Worm (Caenorhabditis elegans) whole organism, early embryonic: ENCODE measurements around the gene K05F6.14.
"Not testable (repeated sequence)": the region's sequence is repeated elsewhere in the genome, so short reads cannot be mapped to it uniquely, and the experiment has no call there.

Experiments used
- B0310.2 ChIP-seq: sonication (generic microtip); optimal IDR thresholded peaks from 2 replicates; lab custom pipeline; 2016; ENCODE audit warnings: mild to moderate bottlenecking, missing genetic modification characterization, missing compliant biosample characterization
- F13C5.2 ChIP-seq: sonication (generic microtip); optimal IDR thresholded peaks from 2 replicates; lab custom pipeline; 2017; ENCODE audit warnings: mild to moderate bottlenecking, missing genetic modification characterization, inconsistent platforms, missing compliant biosample characterization
- aly-1 ChIP-seq: sonication (generic microtip); optimal IDR thresholded peaks from 2 replicates; lab custom pipeline; 2016; ENCODE audit warnings: missing genetic modification characterization, missing compliant biosample characterization
- ama-1 ChIP-seq: fragments of 150-350 bp; optimal IDR thresholded peaks from 2 replicates; lab custom pipeline; 2014
- ceh-13 ChIP-seq: fragments of 200-800 bp; sonication (Bioruptor generic); optimal IDR thresholded peaks from 2 replicates; lab custom pipeline; 2018; ENCODE audit warnings: mild to moderate bottlenecking, missing genetic modification characterization, missing compliant biosample characterization
- ceh-36 ChIP-seq: sonication (generic microtip); optimal IDR thresholded peaks from 2 replicates; lab custom pipeline; 2016; ENCODE audit warnings: missing genetic modification characterization, inconsistent platforms, missing compliant biosample characterization
- ets-7 ChIP-seq: sonication (generic microtip); optimal IDR thresholded peaks from 2 replicates; lab custom pipeline; 2016; ENCODE audit warnings: missing genotype, missing genetic modification characterization, missing compliant biosample characterization
- flt-1 ChIP-seq: fragments of 200-800 bp; sonication (Bioruptor generic); IDR thresholded peaks from 2 replicates; pipeline ENCODE4 v1.3.6; 2022; ENCODE audit warnings: missing genetic modification characterization, missing compliant biosample characterization
- hmbx-1 ChIP-seq: sonication (generic microtip); optimal IDR thresholded peaks from 2 replicates; lab custom pipeline; 2016; ENCODE audit warnings: mild to moderate bottlenecking, missing genetic modification characterization, missing compliant biosample characterization
- hmg-4 ChIP-seq: fragments of 200-800 bp; sonication (Bioruptor generic); optimal IDR thresholded peaks from 2 replicates; lab custom pipeline; 2018; ENCODE audit warnings: mild to moderate bottlenecking, missing genetic modification characterization, missing compliant biosample characterization
- hnd-1 ChIP-seq: sonication (generic microtip); optimal IDR thresholded peaks from 2 replicates; lab custom pipeline; 2016; ENCODE audit warnings: missing genetic modification characterization, missing compliant biosample characterization
- pes-1 ChIP-seq: fragments of 200-800 bp; sonication (Bioruptor generic); IDR thresholded peaks from 2 replicates; pipeline ENCODE4 v1.3.6; 2022; ENCODE audit warnings: missing genetic modification reagents, missing genetic modification characterization, missing compliant biosample characterization
- scrt-1 ChIP-seq: fragments of 200-800 bp; sonication (Bioruptor generic); IDR thresholded peaks from 2 replicates; pipeline ENCODE4 v1.3.6; 2022; ENCODE audit warnings: missing genetic modification characterization, missing compliant biosample characterization
- sea-1 ChIP-seq: fragments of 200-800 bp; sonication (Bioruptor generic); conservative IDR thresholded peaks from 2 replicates; pipeline ENCODE4 v1.3.6; 2022; ENCODE audit warnings: missing genetic modification characterization, missing compliant biosample characterization
- tbx-11 ChIP-seq: fragments of 200-800 bp; sonication (Bioruptor generic); IDR thresholded peaks from 2 replicates; pipeline ENCODE4 v1.3.6; 2022; ENCODE audit warnings: missing genetic modification characterization, missing compliant biosample characterization
- tbx-37 ChIP-seq: fragments of 200-800 bp; sonication (Bioruptor generic); conservative IDR thresholded peaks from 2 replicates; pipeline ENCODE4 v1.3.6; 2022; ENCODE audit warnings: missing genetic modification reagents, missing genetic modification characterization, missing compliant biosample characterization
- tra-4 ChIP-seq: sonication (generic microtip); optimal IDR thresholded peaks from 2 replicates; lab custom pipeline; 2017; ENCODE audit warnings: missing genetic modification characterization, missing compliant biosample characterization

K05F6.14 gene

DNA sequence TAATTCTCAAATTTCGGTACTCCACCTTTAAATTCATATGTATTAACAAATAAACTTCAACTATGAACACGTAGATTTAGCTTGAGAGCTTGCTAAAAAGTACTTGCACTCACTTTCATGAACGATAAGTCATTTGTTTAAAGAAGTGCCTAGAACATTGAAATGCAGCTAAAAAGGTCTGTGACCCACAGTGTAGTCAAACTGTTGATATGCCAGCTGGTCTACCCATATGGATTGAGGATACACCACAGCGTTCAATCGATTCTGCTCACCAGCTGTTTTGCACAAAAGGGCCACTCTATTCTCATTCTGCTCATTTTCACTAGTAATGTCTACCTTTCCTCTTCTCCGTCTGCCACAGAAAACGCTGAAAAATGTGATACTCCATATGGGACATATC, 26.0 kb upstream of the K05F6.14 start, which contains the start of gene fbxb-43:
fbxb-43 (plus strand) TSS at position 301 of the 400 bp plus-strand sequence.
- TF ChIP-seq ceh-13 (GFP tag; lab: Kevin White, UChicago) (no peak), hmg-4 (no peak), sea-1 (GFP tag; lab: Robert Waterston, UW) (no peak), hnd-1 (tag; lab: Kevin White, UChicago) (no peak), flt-1 (no peak), B0310.2 (tag; lab: Kevin White, UChicago) (no peak), scrt-1 (no peak), pes-1 (GFP tag; lab: Robert Waterston, UW) (no peak), aly-1 (tag; lab: Kevin White, UChicago) (no peak), ceh-36 (tag; lab: Kevin White, UChicago) (no peak), ama-1 (lab: Kevin White, UChicago) (no peak), ets-7 (tag; lab: Kevin White, UChicago) (no peak), tra-4 (tag; lab: Kevin White, UChicago) (no peak), F13C5.2 (no peak), hmbx-1 (tag; lab: Kevin White, UChicago) (no peak), tbx-37 (no peak), tbx-11 (GFP tag; lab: Robert Waterston, UW) (no peak)

DNA sequence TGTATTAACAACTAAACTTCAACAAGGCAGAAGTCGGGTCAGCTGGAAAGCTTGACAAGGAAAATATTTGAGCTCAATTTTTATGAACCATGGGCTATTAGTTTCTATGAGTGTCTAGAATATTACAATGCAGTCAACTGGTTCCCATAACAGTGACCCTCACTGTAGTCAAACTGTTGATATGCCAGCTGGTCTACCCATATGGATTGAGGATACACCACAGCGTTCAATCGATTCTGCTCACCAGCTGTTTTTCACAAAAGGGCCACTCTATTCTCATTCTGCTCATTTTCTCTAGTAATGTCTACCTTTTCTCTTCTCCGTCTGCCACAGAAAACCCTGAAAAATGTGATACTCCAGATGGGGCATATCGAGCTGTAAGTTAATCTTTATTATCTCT, 24.6 kb upstream of the K05F6.14 start, which contains the start of gene fbxb-42:
fbxb-42 (plus strand) TSS at position 301 of the 400 bp plus-strand sequence.
- no peak for TF ChIP-seq hmbx-1 (tag; lab: Kevin White, UChicago)
- no peak for TF ChIP-seq F13C5.2
- TF ChIP-seq flt-1 = no peak
- no peak for TF ChIP-seq ets-7 (tag; lab: Kevin White, UChicago)
- TF ChIP-seq pes-1 (GFP tag; lab: Robert Waterston, UW) = no peak
- no peak for TF ChIP-seq tbx-37
- TF ChIP-seq B0310.2 (tag; lab: Kevin White, UChicago) = no peak
- no peak for TF ChIP-seq tbx-11 (GFP tag; lab: Robert Waterston, UW)
- TF ChIP-seq ama-1 (lab: Kevin White, UChicago) = no peak
- TF ChIP-seq aly-1 (tag; lab: Kevin White, UChicago) = no peak
- no peak for TF ChIP-seq ceh-36 (tag; lab: Kevin White, UChicago)
- no peak for TF ChIP-seq scrt-1
- TF ChIP-seq tra-4 (tag; lab: Kevin White, UChicago) = no peak
- TF ChIP-seq sea-1 (GFP tag; lab: Robert Waterston, UW) = no peak
- no peak for TF ChIP-seq hmg-4
- no peak for TF ChIP-seq ceh-13 (GFP tag; lab: Kevin White, UChicago)
- TF ChIP-seq hnd-1 (tag; lab: Kevin White, UChicago) = no peak

DNA sequence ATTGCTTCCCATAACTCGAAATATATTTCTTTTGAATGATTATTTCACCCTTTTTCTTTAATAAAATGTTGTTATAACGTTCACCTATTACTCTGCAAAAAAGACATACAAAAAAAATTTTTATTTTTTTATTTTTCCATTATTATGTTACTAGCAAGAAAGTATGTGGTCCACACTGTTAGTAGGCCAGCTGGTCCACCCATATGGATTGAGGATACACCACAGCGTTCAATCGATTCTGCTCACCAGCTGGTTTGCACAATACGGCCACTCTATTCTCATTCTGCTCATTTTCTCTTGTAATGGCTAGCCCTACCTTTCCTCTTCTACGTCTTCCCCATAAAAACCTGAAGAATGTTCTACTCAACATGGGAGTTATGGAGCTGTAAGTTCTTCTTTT, 23.4 kb upstream of the K05F6.14 start, which contains the start of gene fbxb-44:
fbxb-44 (plus strand) TSS at position 301 of the 400 bp plus-strand sequence.
- TF ChIP-seq ama-1 (lab: Kevin White, UChicago) (no peak), sea-1 (GFP tag; lab: Robert Waterston, UW) (no peak), ceh-36 (tag; lab: Kevin White, UChicago) (no peak), aly-1 (tag; lab: Kevin White, UChicago) (no peak), hmg-4 (no peak), pes-1 (GFP tag; lab: Robert Waterston, UW) (no peak), tbx-37 (no peak), tra-4 (tag; lab: Kevin White, UChicago) (no peak), ceh-13 (GFP tag; lab: Kevin White, UChicago) (no peak)

DNA sequence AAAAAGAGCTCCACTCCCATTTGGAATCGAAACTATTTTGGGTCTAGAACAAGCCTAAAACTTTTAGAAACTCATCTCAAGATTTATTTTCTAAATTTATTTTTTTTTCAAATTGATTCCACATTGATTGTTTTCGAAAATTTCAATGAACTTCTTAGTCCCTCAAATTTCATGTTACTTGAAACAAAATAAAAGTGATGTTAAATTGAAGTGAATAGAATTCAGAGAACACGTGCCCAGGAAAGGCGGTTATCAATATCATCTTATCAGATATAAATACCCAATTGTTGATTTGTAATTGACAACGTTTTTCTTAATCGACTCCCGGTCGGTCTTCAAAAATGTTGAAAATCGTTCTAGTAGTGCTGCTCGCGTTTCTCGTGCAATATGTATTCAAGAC, 21.3 kb upstream of the K05F6.14 start, which contains the start of gene poml-4:
poml-4 (plus strand) TSS at position 301 of the 400 bp plus-strand sequence.
- not testable (repeated sequence) for TF ChIP-seq tbx-11 (GFP tag; lab: Robert Waterston, UW); hmg-4; tra-4 (tag; lab: Kevin White, UChicago)

DNA sequence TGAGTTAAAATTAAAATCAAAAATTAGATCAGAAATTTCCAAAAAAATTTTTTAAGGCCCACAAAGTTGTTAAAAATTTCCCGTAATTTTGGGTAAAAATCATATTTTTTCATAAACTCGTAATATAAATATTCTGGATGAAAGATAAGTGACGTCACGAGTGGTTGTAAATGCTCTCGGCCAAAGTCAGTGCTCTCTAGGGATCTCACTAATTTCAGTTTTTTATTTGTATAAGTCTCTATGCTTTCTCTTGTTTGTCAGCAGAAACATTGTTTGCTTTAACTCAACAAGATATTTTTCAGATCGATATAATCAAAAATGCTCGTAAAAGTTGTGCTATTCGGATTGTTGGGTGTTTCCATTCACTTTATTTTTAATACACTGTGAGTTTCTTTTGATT, 18.8 kb upstream of the K05F6.14 start, which contains the start of gene K05F6.4:
K05F6.4 (plus strand) TSS at position 301 of the 400 bp plus-strand sequence.
- not testable (repeated sequence) for TF ChIP-seq ama-1 (lab: Kevin White, UChicago); tbx-37; flt-1

DNA sequence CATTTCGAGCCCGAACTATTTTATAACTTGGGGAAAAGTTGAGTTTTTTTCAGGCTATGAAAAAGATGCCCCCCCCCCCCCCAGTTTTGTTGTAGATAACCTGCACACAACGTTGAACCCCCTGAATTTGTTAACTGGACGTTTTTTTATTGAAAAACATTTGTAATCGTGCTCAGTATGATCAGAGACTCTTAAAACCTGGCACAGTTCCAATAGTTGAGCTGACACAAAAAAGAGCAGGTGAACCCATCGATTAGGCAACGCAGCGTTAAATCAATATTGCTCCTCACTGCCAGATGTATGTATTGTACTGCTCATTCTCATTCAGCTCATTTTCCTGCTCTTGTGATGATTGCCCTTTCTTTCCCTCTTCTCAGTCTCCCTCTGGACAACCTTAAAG, 16.3 kb upstream of the K05F6.14 start, which contains the start of gene K05F6.12:
K05F6.12 (plus strand) TSS at position 301 of the 400 bp plus-strand sequence.
- TF ChIP-seq scrt-1 = no peak
- no peak for TF ChIP-seq hnd-1 (tag; lab: Kevin White, UChicago)

DNA sequence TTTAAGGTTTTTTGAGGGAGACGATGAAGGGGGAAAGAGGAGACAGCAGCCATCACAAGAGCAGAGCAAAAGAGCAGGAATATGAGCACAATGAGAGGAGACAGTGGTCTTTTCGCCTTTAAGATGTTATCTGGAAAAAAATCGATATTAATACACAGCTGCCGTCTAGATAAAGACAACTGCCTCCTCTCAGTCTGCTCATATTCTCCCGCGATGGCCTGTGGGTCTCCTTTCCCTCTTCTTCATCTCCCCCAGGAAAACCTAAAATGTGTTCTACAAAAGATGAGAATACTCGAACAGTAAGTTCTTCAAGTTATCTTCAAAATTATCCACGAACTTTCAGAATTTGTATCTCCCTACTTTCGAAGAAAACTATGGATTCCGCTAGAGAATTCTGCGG, 11.5 kb upstream of the K05F6.14 start, which contains the start of the genes fbxb-52 and fbxb-51:
fbxb-52 (minus strand) TSS at position 101 of the 400 bp plus-strand sequence.
fbxb-51 (plus strand) TSS at position 212 of the 400 bp plus-strand sequence.
- no peak for TF ChIP-seq ets-7 (tag; lab: Kevin White, UChicago)
- no peak for TF ChIP-seq tbx-11 (GFP tag; lab: Robert Waterston, UW)
- TF ChIP-seq tra-4 (tag; lab: Kevin White, UChicago) = no peak
- TF ChIP-seq hnd-1 (tag; lab: Kevin White, UChicago) = no peak
- no peak for TF ChIP-seq F13C5.2
- TF ChIP-seq flt-1 = no peak
- no peak for TF ChIP-seq ceh-36 (tag; lab: Kevin White, UChicago)
- no peak for TF ChIP-seq hmbx-1 (tag; lab: Kevin White, UChicago)
- no peak for TF ChIP-seq sea-1 (GFP tag; lab: Robert Waterston, UW)
- no peak for TF ChIP-seq scrt-1
- TF ChIP-seq ceh-13 (GFP tag; lab: Kevin White, UChicago) = no peak
- TF ChIP-seq pes-1 (GFP tag; lab: Robert Waterston, UW) = no peak

DNA sequence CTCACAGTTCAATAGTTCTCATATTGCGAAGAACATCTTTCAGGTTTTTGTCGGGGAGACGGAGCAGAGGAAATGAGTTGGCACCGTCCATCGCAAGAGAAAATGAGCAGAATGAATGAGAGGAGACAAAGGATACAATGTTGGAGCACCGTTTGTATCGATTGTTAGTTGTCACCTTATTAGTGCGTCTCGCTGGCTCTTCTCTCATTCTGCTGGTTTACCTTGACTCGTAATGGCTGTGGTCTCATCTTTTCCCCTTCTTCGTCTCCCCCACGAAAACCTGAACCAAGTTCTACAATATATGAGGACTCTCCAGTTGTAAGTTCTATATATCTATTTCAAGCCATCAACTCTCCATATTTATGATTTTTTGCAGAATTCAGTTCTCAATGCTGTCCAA, 5.7 kb upstream of the K05F6.14 start, which contains the start of the genes fbxb-54 and fbxb-50:
fbxb-54 (minus strand) TSS at position 101 of the 400 bp plus-strand sequence.
fbxb-50 (plus strand) TSS at position 227 of the 400 bp plus-strand sequence.
- TF ChIP-seq scrt-1; ceh-36 (tag; lab: Kevin White, UChicago); ets-7 (tag; lab: Kevin White, UChicago): not testable (repeated sequence)
